Worm (Caenorhabditis elegans): Measurements from ENCODE around the gene C03G5.14.

ce11 chrX:8523000-8523399, 1.3 kb downstream of the C03G5.14 start:
- TF ChIP-seq snpc-4 (tag; optimal IDR thresholded peaks at IDR 0.05) (no peak), unc-39 (tag; optimal IDR thresholded peaks at IDR 0.05) (no peak), lin-13 (tag; optimal IDR thresholded peaks at IDR 0.05) (no peak), sptf-1 (tag; optimal IDR thresholded peaks at IDR 0.05) (no peak)

Data from whole organism, mixed stage, embryonic.